Worm (Caenorhabditis elegans) whole organism, L3 larva: ENCODE data around the gene mct-6.
A peak's percentile ranks its signal among the peaks of the same experiment; 100 is the strongest.

ENCODE experiments used
- ZK546.5 ChIP-seq: sonication (generic microtip); optimal IDR thresholded peaks from 2 replicates; lab custom pipeline; 2017; ENCODE audit warnings: missing biosample characterization, missing genetic modification characterization
- aly-2 ChIP-seq: fragments of 150-350 bp; optimal IDR thresholded peaks from 2 replicates; lab custom pipeline; 2014; ENCODE audit warnings: missing biosample characterization, missing genetic modification characterization
- ceh-28 ChIP-seq: fragments of 150-350 bp; optimal IDR thresholded peaks from 2 replicates; lab custom pipeline; 2014; ENCODE audit warnings: missing biosample characterization, missing genetic modification reagents, missing genetic modification characterization
- daf-12 ChIP-seq: fragments of 150-350 bp; optimal IDR thresholded peaks from 2 replicates; lab custom pipeline; 2014; ENCODE audit warnings: missing biosample characterization, missing genetic modification reagents, missing genetic modification characterization
- egl-5 ChIP-seq: fragments of 150-350 bp; optimal IDR thresholded peaks from 2 replicates; lab custom pipeline; 2017; ENCODE audit warnings: missing biosample characterization, missing genetic modification reagents, missing genetic modification characterization, inconsistent platforms
- elt-2 ChIP-seq: sonication (generic microtip); optimal IDR thresholded peaks from 2 replicates; lab custom pipeline; 2016; ENCODE audit warnings: missing genetic modification reagents, mild to moderate bottlenecking, missing genetic modification characterization, missing compliant biosample characterization
- elt-3 ChIP-seq, 3 experiments: fragments of 150-350 bp in 1 of 3; sonication (generic microtip) in 2 of 3; optimal IDR thresholded peaks; 2 replicates in 2 of 3; 4 replicates in 1 of 3; lab custom pipeline; 2014 to 2017; ENCODE audit warnings: missing biosample characterization in 3 of 3, missing genetic modification characterization in 3 of 3
- eor-1 ChIP-seq, 2 experiments: fragments of 150-350 bp; optimal IDR thresholded peaks; 2 replicates each; lab custom pipeline; 2014 to 2018; ENCODE audit warnings: missing biosample characterization in 2 of 2, missing genetic modification characterization in 2 of 2
- fkh-10 ChIP-seq: sonication (generic microtip); optimal IDR thresholded peaks from 2 replicates; lab custom pipeline; 2017; ENCODE audit warnings: missing biosample characterization, missing genetic modification reagents, missing genetic modification characterization
- fkh-2 ChIP-seq: fragments of 150-350 bp; optimal IDR thresholded peaks from 2 replicates; lab custom pipeline; 2014; ENCODE audit warnings: missing biosample characterization, missing genetic modification reagents, missing genetic modification characterization
- fos-1 ChIP-seq: fragments of 150-350 bp; optimal IDR thresholded peaks from 2 replicates; lab custom pipeline; 2014; ENCODE audit warnings: missing biosample characterization, missing genetic modification characterization
- hmg-11 ChIP-seq: sonication (generic microtip); optimal IDR thresholded peaks from 2 replicates; lab custom pipeline; 2016; ENCODE audit warnings: missing genetic modification characterization, missing compliant biosample characterization
- lin-15B ChIP-seq: fragments of 150-350 bp; optimal IDR thresholded peaks from 2 replicates; lab custom pipeline; 2014; ENCODE audit warnings: missing biosample characterization, missing genetic modification characterization
- lin-39 ChIP-seq: fragments of 150-350 bp; optimal IDR thresholded peaks from 2 replicates; lab custom pipeline; 2018; ENCODE audit warnings: missing biosample characterization, missing genetic modification reagents, missing genetic modification characterization
- lsy-12 ChIP-seq: sonication (generic microtip); optimal IDR thresholded peaks from 2 replicates; lab custom pipeline; 2016; ENCODE audit warnings: mild to moderate bottlenecking, missing genetic modification characterization, missing compliant biosample characterization
- mdl-1 ChIP-seq: fragments of 150-350 bp; optimal IDR thresholded peaks from 2 replicates; lab custom pipeline; 2014; ENCODE audit warnings: missing biosample characterization, missing genetic modification characterization
- mml-1 ChIP-seq: fragments of 150-350 bp; sonication (generic microtip); optimal IDR thresholded peaks from 3 replicates; lab custom pipeline; 2014; ENCODE audit warnings: missing biosample characterization, missing genetic modification characterization
- nhr-11 ChIP-seq: fragments of 150-350 bp; optimal IDR thresholded peaks from 2 replicates; lab custom pipeline; 2014; ENCODE audit warnings: missing biosample characterization, missing genetic modification characterization
- nhr-23 ChIP-seq: fragments of 150-350 bp; optimal IDR thresholded peaks from 2 replicates; lab custom pipeline; 2014; ENCODE audit warnings: missing biosample characterization, missing genetic modification reagents, missing genetic modification characterization
- nhr-237 ChIP-seq: fragments of 150-350 bp; optimal IDR thresholded peaks from 2 replicates; lab custom pipeline; 2014; ENCODE audit warnings: missing biosample characterization, missing genetic modification characterization
- nhr-25 ChIP-seq: sonication (generic microtip); optimal IDR thresholded peaks from 2 replicates; lab custom pipeline; 2017; ENCODE audit warnings: missing biosample characterization, missing genetic modification characterization
- nhr-43 ChIP-seq: sonication (generic microtip); optimal IDR thresholded peaks from 2 replicates; lab custom pipeline; 2016; ENCODE audit warnings: mild to moderate bottlenecking, missing genetic modification characterization, missing compliant biosample characterization; ENCODE audit not compliant: poor library complexity, severe bottlenecking
- nhr-67 ChIP-seq: fragments of 150-350 bp; optimal IDR thresholded peaks from 2 replicates; lab custom pipeline; 2014; ENCODE audit warnings: missing biosample characterization, missing genetic modification characterization
- nhr-76 ChIP-seq: fragments of 150-350 bp; sonication (generic microtip); optimal IDR thresholded peaks from 5 replicates; lab custom pipeline; 2014; ENCODE audit warnings: missing biosample characterization, missing genetic modification characterization
- pha-4 ChIP-seq: fragments of 150-350 bp; optimal IDR thresholded peaks from 2 replicates; lab custom pipeline; 2014; ENCODE audit warnings: missing biosample characterization, missing genetic modification reagents, missing genetic modification characterization
- pqm-1 ChIP-seq: fragments of 150-350 bp; optimal IDR thresholded peaks from 2 replicates; lab custom pipeline; 2017; ENCODE audit warnings: missing biosample characterization, missing genetic modification characterization, inconsistent platforms
- sea-2 ChIP-seq: fragments of 150-350 bp; sonication (generic microtip); optimal IDR thresholded peaks from 4 replicates; lab custom pipeline; 2014; ENCODE audit warnings: missing biosample characterization, missing genetic modification reagents, missing genetic modification characterization
- skn-1 ChIP-seq: fragments of 150-350 bp; optimal IDR thresholded peaks from 2 replicates; lab custom pipeline; 2014; ENCODE audit warnings: missing biosample characterization, missing genetic modification characterization
- snpc-4 ChIP-seq: fragments of 150-350 bp; optimal IDR thresholded peaks from 2 replicates; lab custom pipeline; 2014; ENCODE audit warnings: missing biosample characterization, missing genetic modification characterization
- tbx-2 ChIP-seq: sonication (generic microtip); optimal IDR thresholded peaks from 2 replicates; lab custom pipeline; 2016; ENCODE audit warnings: mild to moderate bottlenecking, missing genetic modification characterization, missing compliant biosample characterization

mct-6 gene

ce11 chrX:16775335-16775835 lies 5.1 kb upstream of the mct-6 start:
- TF ChIP-seq nhr-11 (tag; lab: Kevin White, UChicago) = no peak
- peak; percentile 3 for TF ChIP-seq lin-39
- peak; percentile 71 for TF ChIP-seq nhr-43 (tag; lab: Kevin White, UChicago)
- peak; percentile 21 for TF ChIP-seq mdl-1 (tag; lab: Kevin White, UChicago)
- peak; percentile 26 for TF ChIP-seq nhr-25
- no peak for TF ChIP-seq hmg-11
- peak in 2 of 3 experiments; percentile 4 to 53 for TF ChIP-seq elt-3 (tag; optimal IDR thresholded peaks at IDR 0.05; lab: Kevin White, UChicago)
- no peak for TF ChIP-seq eor-1 (tag; optimal IDR thresholded peaks at IDR 0.05; lab: Kevin White, UChicago)
- TF ChIP-seq elt-2 (tag; lab: Kevin White, UChicago) = peak; percentile 89
- no peak for TF ChIP-seq skn-1 (tag; lab: Kevin White, UChicago)

DNA sequence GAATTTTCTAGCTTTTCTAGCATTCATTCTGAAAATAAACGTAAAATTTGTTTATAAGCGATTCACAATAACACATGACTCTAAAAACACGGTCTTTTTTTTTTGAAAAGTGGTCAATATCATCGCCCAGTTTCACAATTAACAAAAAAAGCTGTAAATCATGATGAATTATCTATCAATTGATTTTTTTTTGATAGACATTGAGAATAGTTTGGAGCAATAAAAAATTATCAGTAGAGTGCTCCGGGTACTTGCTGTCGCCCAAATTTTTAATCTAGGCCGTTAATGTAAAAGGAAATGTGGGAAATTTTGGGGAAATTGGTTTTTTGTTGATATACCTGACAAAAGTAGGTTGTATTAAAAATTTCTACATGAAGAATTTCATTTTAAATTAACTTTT lies 3.1 kb upstream of the mct-6 start:
- TF ChIP-seq lin-15B (tag; lab: Kevin White, UChicago) = no peak
- TF ChIP-seq elt-2 (tag; lab: Kevin White, UChicago) = peak; percentile 5
- no peak for TF ChIP-seq nhr-67 (tag; lab: Kevin White, UChicago)
- no peak for TF ChIP-seq nhr-25
- TF ChIP-seq sea-2 (GFP tag; lab: Kevin White, UChicago) = no peak

- TF ChIP-seq snpc-4 (tag; lab: Kevin White, UChicago) (no peak), skn-1 (tag; lab: Kevin White, UChicago) (no peak), egl-5 (peak; percentile 86), nhr-76 (tag; lab: Kevin White, UChicago) (no peak), daf-12 (tag; lab: Kevin White, UChicago) (no peak), pqm-1 (tag; lab: Kevin White, UChicago) (no peak), lsy-12 (no peak), elt-3 (tag; optimal IDR thresholded peaks at IDR 0.05; lab: Kevin White, UChicago) (no peak), ceh-28 (tag; lab: Kevin White, UChicago) (no peak), tbx-2 (tag; lab: Kevin White, UChicago) (no peak), fos-1 (tag; lab: Kevin White, UChicago) (no peak), nhr-25 (no peak), pha-4 (tag; lab: Kevin White, UChicago) (peak; percentile 50)
Observed at ce11 chrX:16772112-16772731, 1.9 kb upstream of the mct-6 start.

ce11 chrX:16770919-16771318 lies 621 bp upstream of the mct-6 start:
- TF ChIP-seq daf-12 (tag; lab: Kevin White, UChicago) = no peak
- TF ChIP-seq lin-39 = peak; percentile 14
- TF ChIP-seq, all 47 proteins: peak for 1

DNA sequence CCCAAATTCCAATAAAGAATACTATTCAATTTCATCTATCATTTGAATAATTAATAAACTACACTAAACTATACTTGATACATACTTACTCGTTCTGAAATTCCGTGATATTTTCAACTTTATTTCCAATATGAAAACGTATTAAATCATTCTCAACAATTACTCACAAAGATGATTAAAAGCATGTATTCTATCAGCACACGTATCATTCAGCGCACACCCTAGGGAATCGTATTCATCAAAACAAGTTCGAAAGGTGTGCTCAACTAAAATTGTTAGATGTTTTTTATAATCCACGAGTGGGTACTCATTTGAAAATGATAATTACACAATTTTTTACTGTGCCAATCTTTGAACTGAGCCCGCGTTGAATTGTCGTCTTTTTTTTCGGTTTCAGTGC lies 7.8 kb downstream of the mct-6 start, which contains the start of gene C10E2.1:
Gene C10E2.1, plus strand, starts transcription at position 301 of the 400 bp plus-strand sequence.
- TF ChIP-seq lin-15B (tag; lab: Kevin White, UChicago) (no peak), fkh-10 (GFP tag; lab: Kevin White, UChicago) (no peak), fos-1 (tag; lab: Kevin White, UChicago) (no peak), nhr-11 (tag; lab: Kevin White, UChicago) (no peak), nhr-43 (tag; lab: Kevin White, UChicago) (no peak), ZK546.5 (no peak), mml-1 (no peak), mdl-1 (tag; lab: Kevin White, UChicago) (no peak), lin-39 (no peak), nhr-67 (tag; lab: Kevin White, UChicago) (no peak), elt-3 (tag; optimal IDR thresholded peaks at IDR 0.05; lab: Kevin White, UChicago) (no peak), daf-12 (tag; lab: Kevin White, UChicago) (no peak), nhr-237 (tag; lab: Kevin White, UChicago) (no peak)

DNA sequence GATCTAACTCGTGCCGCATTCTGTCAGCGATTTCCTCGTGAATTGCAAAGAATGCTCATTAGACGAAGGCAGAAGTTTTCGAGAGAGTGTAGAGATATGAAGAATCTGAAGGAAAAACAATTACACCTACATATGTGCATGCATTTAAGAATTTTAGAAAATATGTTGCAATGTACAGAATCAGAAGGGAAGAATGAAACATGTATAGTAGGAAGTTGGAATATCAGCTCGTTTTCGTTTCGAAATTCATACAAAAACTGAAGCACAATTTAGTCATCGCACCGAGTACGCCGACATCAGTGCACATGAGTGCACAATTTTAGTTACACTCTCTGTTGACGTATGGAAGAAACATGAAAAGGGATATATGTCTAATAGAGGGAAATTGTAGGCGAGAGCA lies 15.8 kb downstream of the mct-6 start, which contains the start of gene C10E2.5:
Gene C10E2.5, minus strand, starts transcription at position 101 of the 400 bp plus-strand sequence.
- TF ChIP-seq elt-3 (tag; optimal IDR thresholded peaks at IDR 0.05; lab: Kevin White, UChicago) (no peak), nhr-237 (tag; lab: Kevin White, UChicago) (no peak), aly-2 (tag; lab: Kevin White, UChicago) (no peak), fos-1 (tag; lab: Kevin White, UChicago) (no peak), nhr-23 (tag; lab: Kevin White, UChicago) (no peak), fkh-2 (tag; lab: Kevin White, UChicago) (no peak)
